Worm (Caenorhabditis elegans): Measurements from ENCODE around the gene men-1.

DNA sequence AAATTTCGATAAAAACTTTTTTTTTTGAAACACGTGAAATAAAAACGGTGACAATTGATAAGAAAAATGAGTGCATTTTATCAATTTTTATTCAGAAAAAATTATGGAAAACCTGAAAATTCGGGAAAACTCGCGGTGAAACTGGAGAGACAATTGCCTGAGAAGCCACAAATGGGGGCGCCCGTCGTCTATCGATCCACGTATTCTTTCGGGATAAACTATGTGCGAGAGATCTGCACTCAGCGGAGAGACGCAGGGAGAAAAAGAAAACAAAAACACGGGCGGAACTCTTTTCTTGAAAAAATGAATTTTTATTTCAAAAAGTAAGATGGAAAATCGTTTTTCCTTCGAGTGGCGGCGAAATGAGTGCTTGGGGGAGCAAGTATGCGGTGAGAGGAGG is at the start of gene men-1:
- no peak for TF ChIP-seq sea-2 (GFP tag; IDR thresholded peaks at IDR 0.05)
- no peak for TF ChIP-seq lsy-27 (tag; optimal IDR thresholded peaks at IDR 0.05; ENCODE audit: borderline replicate concordance, insufficient read depth)
- no peak for TF ChIP-seq ekl-4 (GFP tag; IDR thresholded peaks at IDR 0.05)

All from whole organism, young adult.